Worm (Caenorhabditis elegans) whole organism, L4 larva: ENCODE results near the gene F13A2.3.

Experiments
- D1046.2 ChIP-seq: fragments of 200-800 bp; sonication (Bioruptor generic); IDR thresholded peaks from 2 replicates; pipeline ENCODE4 v1.3.6; 2022; ENCODE audit warnings: missing genetic modification characterization, missing compliant biosample characterization
- F37D6.2 ChIP-seq: sonication (generic microtip); optimal IDR thresholded peaks from 2 replicates; lab custom pipeline; 2016; ENCODE audit warnings: mild to moderate bottlenecking, missing genetic modification characterization, missing compliant biosample characterization
- F44E2.7 ChIP-seq: fragments of 200-800 bp; sonication (Bioruptor generic); IDR thresholded peaks from 2 replicates; pipeline ENCODE4 v2.1.2; 2022; ENCODE audit warnings: missing genetic modification characterization, missing compliant biosample characterization
- T26A8.4 ChIP-seq: fragments of 200-800 bp; sonication (Bioruptor generic); IDR thresholded peaks from 2 replicates; pipeline ENCODE4 v1.3.6; 2022; ENCODE audit warnings: missing genetic modification characterization, missing compliant biosample characterization
- Y5F2A.4 ChIP-seq: fragments of 200-800 bp; sonication (Bioruptor generic); optimal IDR thresholded peaks from 2 replicates; lab custom pipeline; 2018; ENCODE audit warnings: mild to moderate bottlenecking, missing genetic modification characterization, missing compliant biosample characterization
- ZK337.2 ChIP-seq: fragments of 200-800 bp; sonication (Bioruptor generic); IDR thresholded peaks from 2 replicates; pipeline ENCODE4 v1.3.6; 2022; ENCODE audit warnings: missing genetic modification reagents, missing genetic modification characterization, missing compliant biosample characterization
- ZK546.5 ChIP-seq, 2 experiments: sonication (generic microtip); optimal IDR thresholded peaks; 2 replicates each; lab custom pipeline; 2017; ENCODE audit warnings: missing biosample characterization in 2 of 2, missing genetic modification characterization in 2 of 2
- ceh-20 ChIP-seq: fragments of 200-800 bp; sonication (Bioruptor generic); IDR thresholded peaks from 2 replicates; pipeline ENCODE4 v1.3.6; 2022; ENCODE audit warnings: missing genetic modification reagents, missing genetic modification characterization, missing compliant biosample characterization
- ceh-62 ChIP-seq: sonication (generic microtip); optimal IDR thresholded peaks from 2 replicates; lab custom pipeline; 2017; ENCODE audit warnings: missing biosample characterization, missing genetic modification characterization
- cey-2 ChIP-seq: sonication (generic microtip); optimal IDR thresholded peaks from 3 replicates; lab custom pipeline; 2017; ENCODE audit warnings: missing genetic modification characterization, mild to moderate bottlenecking, missing compliant biosample characterization, antibody characterized with exemption, borderline replicate concordance; ENCODE audit not compliant: insufficient read depth
- ctbp-1 ChIP-seq: fragments of 200-800 bp; sonication (Bioruptor generic); IDR thresholded peaks from 2 replicates; pipeline ENCODE4 v1.3.6; 2022; ENCODE audit warnings: missing genetic modification reagents, missing genetic modification characterization, missing compliant biosample characterization
- daf-19 ChIP-seq: fragments of 200-800 bp; sonication (Bioruptor generic); conservative IDR thresholded peaks from 2 replicates; pipeline ENCODE4 v1.3.6; 2022; ENCODE audit warnings: missing genetic modification characterization, missing compliant biosample characterization
- dpl-1 ChIP-seq: fragments of 150-350 bp; optimal IDR thresholded peaks from 2 replicates; lab custom pipeline; 2014; ENCODE audit warnings: missing biosample characterization, missing genetic modification reagents, missing genetic modification characterization
- dve-1 ChIP-seq: sonication (generic microtip); optimal IDR thresholded peaks from 2 replicates; lab custom pipeline; 2017; ENCODE audit warnings: antibody characterized with exemption, mild to moderate bottlenecking, missing genetic modification characterization, missing compliant biosample characterization; ENCODE audit not compliant: insufficient read depth
- egl-27 ChIP-seq: sonication (generic microtip); optimal IDR thresholded peaks from 3 replicates; lab custom pipeline; 2017; ENCODE audit warnings: missing biosample characterization, missing genetic modification reagents, missing genetic modification characterization
- gei-8 ChIP-seq: fragments of 200-800 bp; sonication (Bioruptor generic); optimal IDR thresholded peaks from 2 replicates; lab custom pipeline; 2018; ENCODE audit warnings: mild to moderate bottlenecking, missing genetic modification characterization, missing compliant biosample characterization
- lim-7 ChIP-seq: fragments of 200-800 bp; sonication (Bioruptor generic); IDR thresholded peaks from 2 replicates; pipeline ENCODE4 v1.3.6; 2022; ENCODE audit warnings: missing genetic modification characterization, missing compliant biosample characterization
- lin-15B ChIP-seq: fragments of 150-350 bp; sonication (generic microtip); optimal IDR thresholded peaks from 3 replicates; lab custom pipeline; 2014; ENCODE audit warnings: missing biosample characterization, missing genetic modification characterization
- lin-29 ChIP-seq: fragments of 200-800 bp; sonication (Bioruptor generic); IDR thresholded peaks from 2 replicates; pipeline ENCODE4 v1.3.6; 2022; ENCODE audit warnings: missing genetic modification reagents, missing genetic modification characterization, missing compliant biosample characterization
- mep-1 ChIP-seq: fragments of 150-350 bp; sonication (generic microtip); optimal IDR thresholded peaks from 3 replicates; lab custom pipeline; 2014; ENCODE audit warnings: missing biosample characterization, missing genetic modification characterization
- mes-2 ChIP-seq: sonication (generic microtip); optimal IDR thresholded peaks from 2 replicates; lab custom pipeline; 2016; ENCODE audit warnings: missing genotype, mild to moderate bottlenecking, missing genetic modification characterization, missing compliant biosample characterization; ENCODE audit not compliant: poor library complexity, severe bottlenecking
- mxl-2 ChIP-seq: fragments of 200-800 bp; sonication (Bioruptor generic); conservative IDR thresholded peaks from 2 replicates; pipeline ENCODE4 v1.3.6; 2022; ENCODE audit warnings: missing genetic modification reagents, missing genetic modification characterization, missing compliant biosample characterization
- mxl-3 ChIP-seq: fragments of 200-800 bp; sonication (Bioruptor generic); optimal IDR thresholded peaks from 2 replicates; lab custom pipeline; 2018; ENCODE audit warnings: mild to moderate bottlenecking, missing genetic modification characterization, missing compliant biosample characterization
- pqm-1 ChIP-seq: sonication (generic microtip); optimal IDR thresholded peaks from 2 replicates; lab custom pipeline; 2017; ENCODE audit warnings: missing biosample characterization, missing genetic modification characterization
- rbr-2 ChIP-seq: sonication (generic microtip); optimal IDR thresholded peaks from 2 replicates; lab custom pipeline; 2016; ENCODE audit warnings: missing genotype, missing genetic modification characterization, missing compliant biosample characterization
- sdz-12 ChIP-seq: fragments of 200-800 bp; sonication (Bioruptor generic); optimal IDR thresholded peaks from 2 replicates; lab custom pipeline; 2018; ENCODE audit warnings: mild to moderate bottlenecking, missing genetic modification characterization, missing compliant biosample characterization
- set-16 ChIP-seq: fragments of 200-800 bp; sonication (Bioruptor generic); IDR thresholded peaks from 2 replicates; pipeline ENCODE4 v1.3.6; 2022; ENCODE audit warnings: missing genetic modification reagents, missing genetic modification characterization, missing compliant biosample characterization
- snpc-1.2 ChIP-seq: fragments of 200-800 bp; sonication (Bioruptor generic); IDR thresholded peaks from 2 replicates; pipeline ENCODE4 v1.3.6; 2022; ENCODE audit warnings: missing genetic modification reagents, missing genetic modification characterization, missing compliant biosample characterization
- spr-1 ChIP-seq: sonication (generic microtip); optimal IDR thresholded peaks from 2 replicates; lab custom pipeline; 2016; ENCODE audit warnings: mild to moderate bottlenecking, missing genetic modification characterization, missing compliant biosample characterization
- unc-39 ChIP-seq: sonication (generic microtip); optimal IDR thresholded peaks from 2 replicates; lab custom pipeline; 2017; ENCODE audit warnings: missing biosample characterization, missing genetic modification characterization
- unc-62 ChIP-seq, 3 experiments: fragments of 150-350 bp in 1 of 3; sonication (generic microtip); optimal IDR thresholded peaks in 2 of 3; peaks in 1 of 3; 1 replicate in 1 of 3; 2 replicates in 2 of 3; lab custom pipeline; 2014 to 2017; ENCODE audit warnings: missing biosample characterization in 3 of 3, missing genetic modification characterization in 3 of 3, missing genetic modification reagents in 3 of 3, missing genotype in 1 of 3
- zag-1 ChIP-seq: fragments of 150-350 bp; optimal IDR thresholded peaks from 2 replicates; lab custom pipeline; 2014; ENCODE audit warnings: missing biosample characterization, missing genetic modification characterization
- zfp-3 ChIP-seq: fragments of 200-800 bp; sonication (Bioruptor generic); conservative IDR thresholded peaks from 2 replicates; pipeline ENCODE4 v1.3.6; 2022; ENCODE audit warnings: missing genetic modification reagents, missing genetic modification characterization, missing compliant biosample characterization

F13A2.3 gene

DNA sequence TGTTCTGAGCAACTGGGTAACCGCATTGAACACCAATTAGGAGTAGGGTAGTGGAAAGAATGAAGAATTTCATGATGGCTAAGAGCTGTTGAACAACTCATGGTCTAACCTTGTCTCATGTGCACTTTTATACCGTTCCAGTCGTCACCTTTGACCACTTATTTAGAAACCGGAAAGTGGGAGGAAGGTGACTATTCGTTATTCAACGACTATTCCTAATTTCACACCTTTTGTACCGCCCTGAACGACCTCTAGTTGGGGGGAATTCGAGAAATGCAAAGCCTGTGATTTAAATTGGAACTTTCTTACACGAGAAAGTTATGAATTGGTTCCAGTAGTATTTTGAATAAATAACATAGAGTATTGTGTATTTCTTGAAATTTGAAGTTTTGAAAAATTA lies 33.4 kb upstream of the F13A2.3 start, which contains the start of gene Y47D7A.12:
Y47D7A.12 (minus strand) TSS at position 101 of the 400 bp plus-strand sequence.
- TF ChIP-seq mes-2 (tag; lab: Kevin White, UChicago) (no peak), unc-62 (GFP tag; optimal IDR thresholded peaks at IDR 0.05 in 1 of 2; lab: Kevin White, UChicago) (no peak), unc-62 (tag; optimal IDR thresholded peaks at IDR 0.05; lab: Kevin White, UChicago) (no peak), zfp-3 (GFP tag; lab: Robert Waterston, UW) (no peak)
- TF ChIP-seq, all 104 proteins: peak for 0

DNA sequence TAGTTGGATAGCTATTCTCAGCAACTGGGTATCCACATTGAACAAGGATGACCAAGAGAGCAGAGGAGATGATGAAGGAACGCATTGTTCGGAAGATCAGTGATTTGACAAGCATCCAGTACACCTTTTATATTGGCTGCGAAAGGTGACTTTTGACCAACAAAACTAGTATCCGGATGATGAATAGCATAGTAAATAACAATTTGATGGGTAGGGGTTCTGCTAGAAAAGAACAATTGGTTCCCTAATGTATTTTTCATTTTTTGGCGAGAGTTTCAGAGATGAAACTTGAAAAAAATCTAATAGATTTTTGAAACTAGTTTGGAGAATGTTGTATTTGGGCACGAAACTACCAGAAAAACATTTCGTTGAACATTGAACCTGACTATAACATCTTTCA lies 32.0 kb upstream of the F13A2.3 start, which contains the start of gene Y47D7A.11:
Y47D7A.11 (minus strand) TSS at position 101 of the 400 bp plus-strand sequence.
- TF ChIP-seq unc-62 (GFP tag; optimal IDR thresholded peaks at IDR 0.05 in 1 of 2; lab: Kevin White, UChicago) (peak in 1 of 2 experiments; percentile 28), unc-62 (tag; optimal IDR thresholded peaks at IDR 0.05; lab: Kevin White, UChicago) (no peak), zfp-3 (GFP tag; lab: Robert Waterston, UW) (no peak)
- TF ChIP-seq, all 104 proteins: peak for 1

DNA sequence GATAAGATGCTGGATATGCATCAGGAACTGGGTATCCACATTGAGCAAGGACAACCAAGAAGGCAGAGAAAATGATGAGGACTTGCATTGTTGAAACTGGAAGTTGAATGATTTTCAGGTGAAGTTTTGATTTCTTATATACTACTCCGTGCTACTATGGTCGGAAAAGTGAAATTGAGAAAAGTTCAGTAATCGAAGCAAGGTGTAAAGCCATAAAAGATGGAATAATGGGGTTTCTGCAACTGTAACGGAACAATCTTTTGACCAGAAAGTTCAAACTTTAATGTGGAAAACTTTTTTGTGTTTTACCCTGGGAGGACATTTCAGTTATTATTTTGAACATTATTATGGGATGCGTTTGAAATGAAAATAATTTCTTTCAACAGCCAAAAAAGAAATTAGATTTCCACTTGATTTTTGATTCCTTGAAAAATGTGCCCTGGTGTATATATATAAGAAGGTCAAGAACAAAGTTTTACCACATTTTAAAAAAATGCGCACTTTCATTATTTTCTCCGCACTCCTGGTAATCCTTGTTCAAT lies 27.8 kb upstream of the F13A2.3 start, which contains the start of the genes Y47D7A.9 and Y47D7A.19:
Y47D7A.9 (minus strand) TSS at position 101 of the 542 bp plus-strand sequence.
Y47D7A.19 (plus strand) TSS at position 492 of the 542 bp plus-strand sequence.
- TF ChIP-seq dpl-1 (GFP tag; lab: Kevin White, UChicago), result no peak
- TF ChIP-seq ZK546.5 (tag; optimal IDR thresholded peaks at IDR 0.05; lab: Kevin White, UChicago), result no peak
- no peak for TF ChIP-seq spr-1
- no peak for TF ChIP-seq ceh-62
- TF ChIP-seq snpc-1.2 (GFP tag; lab: Robert Waterston, UW), result no peak
- TF ChIP-seq F37D6.2 (tag; lab: Kevin White, UChicago), result no peak
- no peak for TF ChIP-seq egl-27
- TF ChIP-seq zfp-3 (GFP tag; lab: Robert Waterston, UW), result no peak
- no peak for TF ChIP-seq unc-39 (tag; lab: Kevin White, UChicago)
- no peak for TF ChIP-seq mxl-3 (GFP tag; lab: Kevin White, UChicago)
- no peak for TF ChIP-seq rbr-2
- TF ChIP-seq F44E2.7 (GFP tag; lab: Robert Waterston, UW), result no peak
- TF ChIP-seq lin-15B (tag; lab: Kevin White, UChicago), result no peak
- TF ChIP-seq pqm-1, result no peak

DNA sequence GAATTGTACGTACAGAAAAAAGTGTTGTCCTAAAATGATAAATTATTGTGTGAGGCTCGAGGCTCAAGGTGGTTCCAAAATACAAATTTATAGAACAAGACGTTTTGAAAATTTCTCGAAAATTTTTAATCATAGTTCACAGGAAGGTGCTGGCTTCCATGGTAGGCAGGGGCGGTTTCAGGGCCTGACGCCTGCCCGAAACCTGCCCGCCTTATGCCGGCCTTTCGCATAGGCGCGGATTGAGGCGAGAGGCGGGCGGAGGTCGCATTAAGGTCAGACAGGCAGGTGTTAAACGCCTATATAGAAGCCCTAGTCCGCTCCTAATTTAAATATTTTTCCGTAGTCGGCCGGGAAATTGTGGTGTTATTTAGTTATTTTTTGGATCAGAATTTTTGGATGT lies 26.9 kb upstream of the F13A2.3 start:
- TF ChIP-seq dve-1 (tag; lab: Kevin White, UChicago), result no peak
- TF ChIP-seq lin-29 (GFP tag; lab: Robert Waterston, UW), result no peak
- TF ChIP-seq set-16, result peak; percentile 63; the same call in 1 of the 2 replicates
- no peak for TF ChIP-seq daf-19 (GFP tag; lab: Robert Waterston, UW)

DNA sequence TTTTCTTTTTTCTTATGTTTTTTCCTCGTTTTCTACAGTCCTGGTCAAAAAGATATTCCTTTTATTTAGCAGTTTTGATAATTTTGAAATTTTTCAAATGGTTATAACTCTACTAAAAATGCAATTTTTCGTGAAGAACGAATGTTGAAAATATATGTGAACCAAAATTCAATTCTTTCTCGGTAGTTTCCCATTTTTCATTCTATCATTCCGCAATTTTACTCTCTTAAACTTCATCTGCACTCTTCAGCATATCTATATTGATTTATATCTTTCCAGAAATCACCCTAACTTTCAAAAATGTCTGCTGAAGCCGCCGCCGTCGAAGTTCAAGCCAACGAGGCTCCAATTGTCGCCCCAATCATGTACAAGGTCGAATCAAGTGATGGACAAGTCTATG lies 26.0 kb upstream of the F13A2.3 start, which contains the start of gene skr-7:
skr-7 (plus strand) TSS at position 301 of the 400 bp plus-strand sequence.
- no peak for TF ChIP-seq ceh-20
- no peak for TF ChIP-seq D1046.2 (GFP tag; lab: Robert Waterston, UW)
- no peak for TF ChIP-seq dpl-1 (GFP tag; lab: Kevin White, UChicago)
- TF ChIP-seq lim-7 (GFP tag; lab: Robert Waterston, UW), result no peak
- no peak for TF ChIP-seq Y5F2A.4
- TF ChIP-seq mxl-2 (GFP tag; lab: Robert Waterston, UW), result no peak
- no peak for TF ChIP-seq gei-8 (GFP tag; lab: Kevin White, UChicago)
- TF ChIP-seq sdz-12 (GFP tag; lab: Kevin White, UChicago), result no peak
- TF ChIP-seq zag-1 (tag; lab: Kevin White, UChicago), result no peak
- no peak for TF ChIP-seq egl-27
- TF ChIP-seq ctbp-1 (GFP tag; lab: Robert Waterston, UW), result no peak
- no peak for TF ChIP-seq T26A8.4
- no peak for TF ChIP-seq ZK337.2 (GFP tag; lab: Robert Waterston, UW)
- no peak for TF ChIP-seq cey-2 (tag; lab: Kevin White, UChicago)
- no peak for TF ChIP-seq mep-1 (tag; lab: Kevin White, UChicago)
